Worm (Caenorhabditis elegans) whole organism, L2 larva: ENCODE data around the gene ZC487.2.

Experiments used
- blmp-1 ChIP-seq: sonication (generic microtip); optimal IDR thresholded peaks from 2 replicates; lab custom pipeline; 2017; ENCODE audit warnings: missing genetic modification characterization, mild to moderate bottlenecking, missing compliant biosample characterization, antibody characterized with exemption, moderate library complexity; ENCODE audit not compliant: insufficient read depth
- crh-2 ChIP-seq: sonication (generic microtip); optimal IDR thresholded peaks from 2 replicates; lab custom pipeline; 2017; ENCODE audit warnings: missing biosample characterization, missing genetic modification characterization
- fos-1 ChIP-seq: fragments of 150-350 bp; optimal IDR thresholded peaks from 2 replicates; lab custom pipeline; 2014; ENCODE audit warnings: missing biosample characterization, missing genetic modification characterization
- lsy-2 ChIP-seq, 2 experiments: fragments of 150-350 bp in 1 of 2; sonication (generic microtip) in 1 of 2; optimal IDR thresholded peaks; 2 replicates each; lab custom pipeline; 2014 to 2017; ENCODE audit warnings: missing biosample characterization in 2 of 2, missing genetic modification characterization in 2 of 2
- nhr-237 ChIP-seq: fragments of 150-350 bp; optimal IDR thresholded peaks from 2 replicates; lab custom pipeline; 2014; ENCODE audit warnings: missing biosample characterization, missing genetic modification characterization
- nhr-77 ChIP-seq: fragments of 150-350 bp; optimal IDR thresholded peaks from 2 replicates; lab custom pipeline; 2014; ENCODE audit warnings: missing biosample characterization, missing genetic modification characterization
- unc-55 ChIP-seq: fragments of 150-350 bp; sonication (generic microtip); optimal IDR thresholded peaks from 3 replicates; lab custom pipeline; 2014; ENCODE audit warnings: missing biosample characterization, missing genetic modification reagents, missing genetic modification characterization
- unc-62 ChIP-seq: fragments of 150-350 bp; optimal IDR thresholded peaks from 2 replicates; lab custom pipeline; 2014; ENCODE audit warnings: missing biosample characterization, missing genetic modification reagents, missing genetic modification characterization

ce11 chrV:6732995-6733394 is 10.7 kb upstream of the ZC487.2 start, which contains the start of gene grl-8:
- TF ChIP-seq blmp-1 (tag; lab: Kevin White, UChicago) (no peak), nhr-237 (tag; lab: Kevin White, UChicago) (no peak), fos-1 (tag; lab: Kevin White, UChicago) (no peak), unc-62 (no peak), nhr-77 (tag; lab: Kevin White, UChicago) (no peak), crh-2 (no peak), unc-55 (GFP tag; lab: Kevin White, UChicago) (no peak), lsy-2 (tag; optimal IDR thresholded peaks at IDR 0.05; lab: Kevin White, UChicago) (no peak)
